Worm (Caenorhabditis elegans): ENCODE results near the gene srx-66.

DNA sequence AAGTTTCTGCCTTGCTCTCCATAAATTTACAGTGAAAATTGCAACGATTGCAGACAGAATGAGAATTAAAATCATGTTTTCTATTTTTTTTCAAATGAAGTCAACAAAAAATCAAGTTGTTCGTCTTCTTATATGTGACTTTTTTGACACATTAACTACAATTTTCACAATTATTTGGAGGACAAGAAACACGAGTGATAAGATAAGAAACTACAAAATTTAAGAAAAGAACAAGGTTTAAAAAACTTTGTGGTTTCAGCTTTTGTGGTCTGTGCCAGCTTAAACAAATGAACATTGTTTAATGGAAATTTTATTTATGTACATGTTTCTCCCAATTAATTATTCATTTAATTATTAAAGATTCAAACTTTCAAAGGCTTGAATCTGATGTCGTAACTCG is 51.0 kb downstream of the srx-66 start, which contains the start of gene cyp-34A9:
- TF ChIP-seq dox-1 (GFP tag; IDR thresholded peaks at IDR 0.05) (no peak), lin-35 (GFP tag; optimal IDR thresholded peaks at IDR 0.05) (no peak), attf-5 (GFP tag; optimal IDR thresholded peaks at IDR 0.05) (no peak), nhr-120 (GFP tag; IDR thresholded peaks at IDR 0.05) (no peak), lag-1 (GFP tag; IDR thresholded peaks at IDR 0.05) (no peak), lsy-27 (tag; optimal IDR thresholded peaks at IDR 0.05; ENCODE audit: borderline replicate concordance, insufficient read depth) (no peak)

Measured in whole organism, young adult.